Fruit fly (Drosophila melanogaster): Measurements from ENCODE around the gene HDAC11.

HDAC11 gene

dm6 chr3R:24870389-24871048 lies 14.5 kb upstream of the HDAC11 start, which contains the start of gene CycB3 (continued):
- TF ChIP-seq nom (GFP tag; optimal IDR thresholded peaks at IDR 0.05) (peak; percentile 16), CG8089 (GFP tag; optimal IDR thresholded peaks at IDR 0.05) (no peak)

dm6 chr3R:24867956-24868355 lies 11.9 kb upstream of the HDAC11 start:
- TF ChIP-seq nerfin-1 (tag; optimal IDR thresholded peaks at IDR 0.05) (peak; percentile 66), CG18599 (GFP tag; optimal IDR thresholded peaks at IDR 0.05) (no peak), CG10431 (GFP tag; optimal IDR thresholded peaks at IDR 0.05) (peak; percentile 100), Opbp (GFP tag; IDR thresholded peaks at IDR 0.05; ENCODE audit: partially characterized antibody) (0 out of 3 replicates have a peak, but pooled peaks have one; percentile 25), crol (GFP tag; IDR thresholded peaks at IDR 0.05) (peak; percentile 65; the same call in 1 of the 2 replicates), pros (GFP tag; optimal IDR thresholded peaks at IDR 0.05) (peak; percentile 83), Bdp1 (GFP tag; optimal IDR thresholded peaks at IDR 0.05) (no peak), Med (GFP tag) (peak; percentile 28)

- peak; percentile 20 for TF ChIP-seq zen (tag; optimal IDR thresholded peaks at IDR 0.05)
- TF ChIP-seq ewg (GFP tag; optimal IDR thresholded peaks at IDR 0.05): peak; percentile 38
- TF ChIP-seq CG15479 (GFP tag; optimal IDR thresholded peaks at IDR 0.05): peak; percentile 92
- TF ChIP-seq Lhr (GFP tag; optimal IDR thresholded peaks at IDR 0.05): no peak
- TF ChIP-seq bbx (GFP tag; IDR thresholded peaks at IDR 0.05; ENCODE audit: partially characterized antibody): no peak
- TF ChIP-seq tll (GFP tag; optimal IDR thresholded peaks at IDR 0.05): peak in 1 of 2 experiments; percentile 60
- TF ChIP-seq H15 (GFP tag; IDR thresholded peaks at IDR 0.05): 0 out of 3 replicates have a peak, but pooled peaks have one; percentile 11
- TF ChIP-seq pros (GFP tag; optimal IDR thresholded peaks at IDR 0.05): peak; percentile 65
- no peak for TF ChIP-seq lmd (GFP tag; IDR thresholded peaks at IDR 0.05)
These were observed 10.9 kb upstream of the HDAC11 start for dm6 chr3R:24866976-24867375.

dm6 chr3R:24864719-24865400 lies 8.8 kb upstream of the HDAC11 start, which contains the start of the genes Srg1 and Elal:
Srg1 (minus strand) TSS chr3R:24864732.
Elal (plus strand) TSS chr3R:24865350.
- TF ChIP-seq Meics (GFP tag; optimal IDR thresholded peaks at IDR 0.05) (peak; percentile 46), her (GFP tag; optimal IDR thresholded peaks at IDR 0.05) (no peak), pfk (GFP tag; optimal IDR thresholded peaks at IDR 0.05) (peak; percentile 30), CoRest (tag; optimal IDR thresholded peaks at IDR 0.05) (peak; percentile 41), CG30403 (GFP tag; optimal IDR thresholded peaks at IDR 0.05) (peak; percentile 38), esg (GFP tag; conservative IDR thresholded peaks at IDR 0.05) (0 out of 2 replicates have a peak, but pooled peaks have one; percentile 4), sens-2 (GFP tag; IDR thresholded peaks at IDR 0.05) (no peak), phol (tag; optimal IDR thresholded peaks at IDR 0.05) (peak; percentile 15), lilli (GFP tag; optimal IDR thresholded peaks at IDR 0.05) (no peak), CG11695 (GFP tag; IDR thresholded peaks at IDR 0.05) (peak; percentile 33; the same call in 1 of the 3 replicates), CG3995 (GFP tag; optimal IDR thresholded peaks at IDR 0.05) (no peak), cas (GFP tag; IDR thresholded peaks at IDR 0.05) (no peak), CG3847 (GFP tag; IDR thresholded peaks at IDR 0.05) (peak; percentile 31; the same call in 1 of the 2 replicates), Fer2 (tag; optimal IDR thresholded peaks at IDR 0.05) (peak; percentile 6), sob (GFP tag; IDR thresholded peaks at IDR 0.05) (peak; percentile 56; the same call in 1 of the 2 replicates), CG12391 (tag; optimal IDR thresholded peaks at IDR 0.05) (peak; percentile 44), toy (GFP tag; IDR thresholded peaks at IDR 0.05) (0 out of 2 replicates have a peak, but pooled peaks have one; percentile 12), E2f1 (GFP tag; IDR thresholded peaks at IDR 0.05) (0 out of 2 replicates have a peak, but pooled peaks have one; percentile 17), Xrp1 (GFP tag; IDR thresholded peaks at IDR 0.05) (peak; percentile 21; the same call in 1 of the 2 replicates), sug (tag; optimal IDR thresholded peaks at IDR 0.05) (peak; percentile 51), Dll (GFP tag; IDR thresholded peaks at IDR 0.05; ENCODE audit: partially characterized antibody) (no peak), Taf1 (GFP tag; IDR thresholded peaks at IDR 0.05) (0 out of 2 replicates have a peak, but pooled peaks have one; percentile 21), unpg (GFP tag; optimal IDR thresholded peaks at IDR 0.05) (peak; percentile 40), dysf (GFP tag; IDR thresholded peaks at IDR 0.05) (peak; percentile 41; the same call in 1 of the 3 replicates)
